Fruit fly (Drosophila melanogaster) S2 (cell line): Measurements from ENCODE around the gene emc.

ENCODE experiments used
- CG8478 ChIP-seq: fragments of >200 bp; optimal IDR thresholded peaks from 2 replicates; lab custom pipeline; 2018
- CTCF ChIP-seq, 2 experiments: fragments of >200 bp; optimal IDR thresholded peaks; 2 replicates each; lab custom pipeline; 2018

The emc gene

DNA sequence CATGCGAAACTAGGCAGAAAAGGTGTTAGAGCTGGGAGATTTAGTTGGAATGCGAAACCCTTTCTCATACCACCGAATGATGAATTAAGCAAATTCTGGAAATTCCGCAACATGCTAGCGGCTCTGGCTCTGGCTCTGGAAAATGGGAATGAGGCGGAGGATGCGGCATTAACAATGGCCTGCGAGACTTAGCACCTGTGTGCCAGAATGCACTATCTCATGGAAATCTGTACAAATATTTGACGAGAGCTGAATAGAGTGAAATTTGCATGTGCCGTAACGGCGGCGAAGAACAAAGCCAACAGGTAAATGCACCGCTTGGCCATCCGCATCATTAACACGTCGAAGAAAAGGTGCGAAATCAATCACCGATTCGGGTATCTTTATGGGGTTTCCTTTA lies 13.9 kb upstream of the emc start:
- no peak for TF ChIP-seq CTCF (optimal IDR thresholded peaks at IDR 0.05; lab: Kevin White, UChicago)
- TF ChIP-seq CG8478 (lab: Kevin White, UChicago) = no peak

DNA sequence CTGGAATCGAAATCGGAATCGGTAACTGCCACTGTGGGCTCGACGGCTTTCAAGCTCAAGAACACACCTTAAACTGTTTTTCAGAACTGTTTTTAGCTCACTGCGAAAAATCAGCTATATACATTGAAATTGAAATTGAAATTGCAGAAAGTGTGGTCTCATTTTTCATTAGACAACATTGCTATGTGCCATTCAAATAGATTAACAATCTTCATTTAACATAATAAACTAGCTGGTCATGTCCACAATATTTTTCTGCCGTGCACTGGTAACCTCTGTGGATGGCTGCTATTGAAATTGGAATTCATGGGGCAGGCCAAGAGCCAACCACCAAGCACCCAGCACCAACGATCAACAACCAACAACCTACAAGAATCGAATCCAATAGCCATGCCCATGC lies 13.3 kb upstream of the emc start:
- TF ChIP-seq CTCF (optimal IDR thresholded peaks at IDR 0.05; lab: Kevin White, UChicago) (no peak), CG8478 (lab: Kevin White, UChicago) (no peak)

DNA sequence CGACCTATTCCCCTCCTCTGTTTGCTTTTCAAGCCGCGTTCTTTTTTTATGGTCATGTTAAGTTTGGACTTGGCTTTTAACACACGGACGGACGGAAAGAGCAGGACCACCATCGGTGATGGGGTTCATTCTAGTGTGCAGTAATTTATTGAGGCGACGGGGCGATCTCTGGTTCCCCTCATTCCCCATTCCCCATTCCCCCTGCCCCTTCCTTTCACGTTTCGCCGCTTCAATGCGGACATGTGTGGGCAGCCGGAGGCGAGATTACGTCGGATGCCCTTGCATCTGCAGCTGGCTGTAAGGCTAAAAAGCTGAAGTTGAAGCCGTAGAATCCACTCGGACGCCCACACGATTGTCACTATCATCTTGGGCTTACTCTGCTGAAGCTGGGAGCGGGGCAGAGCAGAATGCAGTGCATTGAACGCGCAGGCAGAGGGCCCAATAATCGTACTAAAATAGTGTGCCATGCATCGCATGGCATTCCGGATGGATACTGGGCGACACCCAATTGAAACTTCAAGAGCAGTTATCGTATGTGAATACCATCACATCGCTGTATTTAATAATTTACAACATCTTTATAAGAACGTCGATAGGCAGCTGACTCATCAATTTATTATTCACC lies 12.5 kb upstream of the emc start:
- no peak for TF ChIP-seq CG8478 (lab: Kevin White, UChicago)
- no peak for TF ChIP-seq CTCF (optimal IDR thresholded peaks at IDR 0.05; lab: Kevin White, UChicago)

dm6 chr3L:737445-738116 lies 11.6 kb upstream of the emc start:
- TF ChIP-seq CG8478 (lab: Kevin White, UChicago) (no peak), CTCF (optimal IDR thresholded peaks at IDR 0.05; lab: Kevin White, UChicago) (no peak)

DNA sequence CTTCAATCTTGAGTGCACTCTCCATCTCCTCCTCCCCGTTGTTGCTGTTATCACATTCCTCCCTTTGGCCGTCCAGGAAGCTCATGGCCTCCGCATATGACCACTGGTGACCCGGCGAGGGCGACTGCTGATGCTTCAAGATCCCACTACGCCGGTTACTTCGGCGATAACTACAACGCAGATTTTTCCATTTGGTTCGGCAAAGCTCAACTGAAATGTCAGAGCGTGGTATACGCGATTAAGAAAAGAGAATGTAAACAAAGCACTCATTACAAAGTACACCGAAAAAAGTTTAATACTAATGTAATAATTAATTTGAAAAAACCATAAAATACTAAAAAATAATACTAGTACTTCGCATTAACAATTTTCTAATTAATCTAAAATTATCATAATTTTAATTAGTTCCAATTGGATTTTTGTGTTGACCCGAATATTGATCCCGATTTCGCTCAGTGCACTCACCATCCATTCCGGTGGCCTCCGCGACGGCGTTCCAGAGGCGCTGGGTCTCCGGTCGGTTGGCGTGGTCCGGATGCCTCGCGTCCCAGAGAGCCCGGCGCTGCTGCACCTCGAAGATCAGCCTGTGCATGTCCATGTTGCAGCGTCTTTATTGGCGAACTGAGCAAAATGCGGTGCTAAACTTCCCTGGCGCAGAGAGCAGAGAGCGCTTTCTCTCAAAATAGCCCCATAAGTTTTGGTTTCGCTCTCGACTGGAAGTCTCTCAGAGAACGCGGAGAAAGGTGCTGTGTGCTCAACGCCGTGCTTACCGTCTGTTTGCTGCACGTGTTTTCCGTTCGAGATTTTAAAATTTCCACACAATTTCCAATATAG lies 10.5 kb upstream of the emc start:
- no peak for TF ChIP-seq CG8478 (lab: Kevin White, UChicago)
- TF ChIP-seq CTCF (optimal IDR thresholded peaks at IDR 0.05; lab: Kevin White, UChicago) = no peak

DNA sequence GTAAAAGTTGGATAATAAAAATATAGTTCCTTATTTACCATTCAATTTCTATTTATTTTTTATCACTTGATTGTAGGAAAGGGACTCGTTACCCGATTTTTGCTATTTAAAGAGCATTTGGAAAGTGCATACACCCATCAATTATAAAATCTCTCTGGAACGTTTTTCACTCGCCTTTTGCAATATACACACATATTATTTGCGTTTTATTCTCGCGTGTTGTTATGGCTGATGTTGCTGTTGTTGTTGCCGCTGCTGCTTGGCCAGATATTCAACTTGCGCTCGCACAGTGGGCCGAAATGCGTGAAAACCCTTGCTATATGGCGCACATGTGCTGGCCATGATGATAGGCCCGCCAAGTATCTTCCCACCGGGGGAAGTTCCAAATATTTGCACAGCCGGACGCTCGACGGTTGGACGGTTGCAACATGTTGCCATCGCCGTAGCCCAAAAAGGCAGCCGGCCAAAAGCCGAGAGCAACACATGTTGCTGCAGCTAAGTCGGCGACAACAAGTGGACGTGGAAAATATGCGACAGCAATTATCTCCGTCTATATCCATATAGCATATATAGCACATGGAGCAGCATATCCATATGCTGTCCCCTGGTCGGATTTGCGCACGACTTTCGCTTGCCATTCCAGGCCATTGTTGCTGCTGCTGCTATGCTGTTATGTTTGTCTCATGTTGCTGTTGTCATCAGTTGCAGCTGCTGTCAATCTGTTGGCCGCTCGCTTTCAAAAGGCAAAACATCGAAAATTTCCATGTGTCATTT lies 9.7 kb upstream of the emc start:
- TF ChIP-seq CTCF (optimal IDR thresholded peaks at IDR 0.05; lab: Kevin White, UChicago) = no peak
- no peak for TF ChIP-seq CG8478 (lab: Kevin White, UChicago)

- TF ChIP-seq CTCF (optimal IDR thresholded peaks at IDR 0.05; lab: Kevin White, UChicago) = no peak
- TF ChIP-seq CG8478 (lab: Kevin White, UChicago) = no peak
Observed at dm6 chr3L:741687-742086, 7.5 kb upstream of the emc start.

DNA sequence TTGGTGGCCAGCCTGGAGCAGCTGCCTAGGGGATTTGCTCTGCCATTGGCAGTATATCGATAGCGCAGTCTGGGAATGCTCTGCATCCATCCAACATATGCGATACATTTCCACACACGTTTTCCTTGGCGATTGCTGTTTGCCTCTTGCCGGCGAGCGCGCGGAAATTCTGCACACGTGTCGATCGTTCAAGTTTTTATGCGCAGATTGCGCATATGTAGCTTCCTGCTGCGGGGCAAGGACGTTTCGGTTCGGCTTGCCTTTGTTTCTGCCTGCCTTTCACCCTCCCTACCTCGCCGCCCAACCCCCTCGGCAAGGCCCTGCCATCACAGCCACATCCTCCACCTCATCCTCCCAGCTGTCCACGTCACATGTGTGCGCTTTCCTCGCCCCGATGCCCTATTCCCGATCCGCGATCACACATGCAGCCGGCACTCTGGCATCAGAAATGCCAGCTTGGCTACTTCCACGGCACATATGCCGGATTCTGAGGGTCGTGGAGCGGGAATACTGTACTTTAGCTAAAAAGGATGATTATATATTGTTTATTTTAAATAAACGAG lies 6.7 kb upstream of the emc start:
- TF ChIP-seq CTCF (optimal IDR thresholded peaks at IDR 0.05; lab: Kevin White, UChicago) = no peak
- no peak for TF ChIP-seq CG8478 (lab: Kevin White, UChicago)

- TF ChIP-seq CTCF (optimal IDR thresholded peaks at IDR 0.05; lab: Kevin White, UChicago) (no peak), CG8478 (lab: Kevin White, UChicago) (no peak)
Observed at dm6 chr3L:743155-743554, 6.0 kb upstream of the emc start.

dm6 chr3L:744290-744804 lies 4.9 kb upstream of the emc start:
- no peak for TF ChIP-seq CG8478 (lab: Kevin White, UChicago)
- no peak for TF ChIP-seq CTCF (optimal IDR thresholded peaks at IDR 0.05; lab: Kevin White, UChicago)

- TF ChIP-seq CTCF (optimal IDR thresholded peaks at IDR 0.05; lab: Kevin White, UChicago) (no peak), CG8478 (lab: Kevin White, UChicago) (no peak)
Observed at dm6 chr3L:745222-745942, 3.8 kb upstream of the emc start.

dm6 chr3L:746345-746932 lies 2.8 kb upstream of the emc start:
- TF ChIP-seq CTCF (optimal IDR thresholded peaks at IDR 0.05; lab: Kevin White, UChicago) = no peak
- TF ChIP-seq CG8478 (lab: Kevin White, UChicago) = no peak

DNA sequence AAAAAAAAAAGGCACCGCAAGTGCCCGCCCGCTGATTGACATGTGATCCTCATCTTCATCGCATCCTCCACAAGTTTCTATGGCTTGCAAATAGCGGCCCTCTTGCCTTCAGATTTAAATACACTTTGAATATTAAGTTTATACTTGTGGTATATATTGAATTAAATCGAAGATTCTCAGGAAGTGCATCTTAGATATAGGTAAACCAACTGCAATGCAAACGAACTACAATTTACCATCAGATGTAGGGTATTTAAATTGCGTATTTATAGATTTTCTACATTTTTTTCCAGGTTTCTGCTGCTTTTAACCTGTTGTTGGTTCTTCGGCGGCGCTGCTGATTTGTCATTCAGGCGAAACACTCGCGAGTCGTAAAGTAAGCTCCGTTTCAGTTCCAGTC lies 2.2 kb upstream of the emc start:
- no peak for TF ChIP-seq CTCF (optimal IDR thresholded peaks at IDR 0.05; lab: Kevin White, UChicago)
- no peak for TF ChIP-seq CG8478 (lab: Kevin White, UChicago)
